Worm (Caenorhabditis elegans) whole organism, L3 larva: ENCODE results near the gene pdzd-8.

Experiments used
- elt-1 ChIP-seq: fragments of 150-350 bp; optimal IDR thresholded peaks from 2 replicates; lab custom pipeline; 2014; ENCODE audit warnings: missing biosample characterization, missing genetic modification characterization
- nhr-25 ChIP-seq: sonication (generic microtip); optimal IDR thresholded peaks from 2 replicates; lab custom pipeline; 2017; ENCODE audit warnings: missing biosample characterization, missing genetic modification characterization

- TF ChIP-seq elt-1 (tag; lab: Kevin White, UChicago) (no peak), nhr-25 (tag; lab: Kevin White, UChicago) (no peak)
Observed at ce11 chrIV:8929942-8930492, 45.3 kb upstream of the pdzd-8 start, which contains the start of the genes D1046.18 and slc-25A26.
